Worm (Caenorhabditis elegans): ENCODE measurements around the gene pigb-1.

The pigb-1 gene

ce11 chrII:5032669-5033068 is 39.8 kb upstream of the pigb-1 start (continued):
- peak; percentile 70 for TF ChIP-seq nhr-19 (GFP tag; conservative IDR thresholded peaks at IDR 0.05)
- peak in 2 of 3 experiments; percentile 33 to 45 for TF ChIP-seq dpl-1 (GFP tag; optimal IDR thresholded peaks at IDR 0.05)
- TF ChIP-seq C04F5.9 (tag; optimal IDR thresholded peaks at IDR 0.05) = no peak
- peak; percentile 45 for TF ChIP-seq nhr-85 (tag)
- TF ChIP-seq irx-1 (tag; optimal IDR thresholded peaks at IDR 0.05) = peak; percentile 24
- TF ChIP-seq lin-35 (GFP tag; optimal IDR thresholded peaks at IDR 0.05) = peak; percentile 49 to 71
- TF ChIP-seq ztf-4 (tag; optimal IDR thresholded peaks at IDR 0.05) = peak; percentile 48
- TF ChIP-seq ama-1 (optimal IDR thresholded peaks at IDR 0.05) = no peak
- TF ChIP-seq efl-1 (optimal IDR thresholded peaks at IDR 0.05) = peak; percentile 54 to 59
- peak; percentile 51 to 95 for TF ChIP-seq efl-1 (GFP tag; optimal IDR thresholded peaks at IDR 0.05 in 1 of 2)
- TF ChIP-seq elt-2 (tag; optimal IDR thresholded peaks at IDR 0.05) = peak; percentile 60
- peak; percentile 40 for TF ChIP-seq lin-14 (GFP tag; optimal IDR thresholded peaks at IDR 0.05)
- TF ChIP-seq unc-62 (GFP tag; optimal IDR thresholded peaks at IDR 0.05) = no peak
- TF ChIP-seq C34B4.2 (tag; optimal IDR thresholded peaks at IDR 0.05) = no peak
- peak; percentile 55 for TF ChIP-seq fos-1 (tag; optimal IDR thresholded peaks at IDR 0.05)
- TF ChIP-seq xbp-1 (tag; optimal IDR thresholded peaks at IDR 0.05) = peak; percentile 55
- peak in 1 of 3 experiments; percentile 56 for TF ChIP-seq ceh-82 (tag; optimal IDR thresholded peaks at IDR 0.05)
- TF ChIP-seq zag-1 (tag; optimal IDR thresholded peaks at IDR 0.05) = no peak
- peak; percentile 13 for TF ChIP-seq unc-86 (tag; optimal IDR thresholded peaks at IDR 0.05)
- TF ChIP-seq hlh-4 (tag; optimal IDR thresholded peaks at IDR 0.05) = no peak
- peak; percentile 80 for TF ChIP-seq snu-23 (GFP tag; optimal IDR thresholded peaks at IDR 0.05)
- no peak for TF ChIP-seq nhr-11 (tag; optimal IDR thresholded peaks at IDR 0.05)
- peak in 2 of 6 experiments; percentile 19 to 65 for TF ChIP-seq elt-3 (tag; optimal IDR thresholded peaks at IDR 0.05)
- peak; percentile 23 for TF ChIP-seq lin-13 (GFP tag; optimal IDR thresholded peaks at IDR 0.05)
- TF ChIP-seq efl-3 (GFP tag; optimal IDR thresholded peaks at IDR 0.05) = no peak
- TF ChIP-seq mep-1 (tag; optimal IDR thresholded peaks at IDR 0.05) = no peak
- TF ChIP-seq isw-1 (GFP tag; IDR thresholded peaks at IDR 0.05) = peak; percentile 26; the same call in 1 of the 2 replicates
- peak; percentile 50 to 73 for TF ChIP-seq lsy-2 (tag; optimal IDR thresholded peaks at IDR 0.05)

DNA sequence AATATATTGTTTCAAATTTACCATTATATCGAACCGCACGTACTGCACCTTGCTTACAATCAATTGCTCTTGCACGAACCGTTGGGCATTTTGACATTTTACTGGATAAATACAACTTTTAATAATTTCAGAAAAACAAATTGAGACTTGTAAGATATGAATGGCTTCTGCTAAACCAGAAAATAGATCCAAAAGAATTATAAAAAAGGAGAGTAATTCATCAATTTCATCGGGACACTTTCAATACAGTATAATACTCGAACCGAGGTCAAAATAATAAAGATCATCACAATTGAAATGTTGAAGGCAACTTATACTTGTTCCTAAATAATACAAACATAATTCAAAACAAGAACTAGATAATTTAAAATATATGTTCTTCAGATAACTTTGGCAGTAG is 38.7 kb upstream of the pigb-1 start, which contains the start of gene wdr-83:
Gene wdr-83, minus strand, starts transcription at position 101 of the 400 bp plus-strand sequence.
- TF ChIP-seq unc-86 (tag; optimal IDR thresholded peaks at IDR 0.05) (no peak), irx-1 (tag; optimal IDR thresholded peaks at IDR 0.05) (no peak), pax-3 (tag; optimal IDR thresholded peaks at IDR 0.05) (no peak), jun-1 (tag; optimal IDR thresholded peaks at IDR 0.05) (no peak), F16B12.6 (tag; optimal IDR thresholded peaks at IDR 0.05) (no peak), nhr-76 (tag; optimal IDR thresholded peaks at IDR 0.05) (no peak), snu-23 (GFP tag; optimal IDR thresholded peaks at IDR 0.05) (no peak), snpc-4 (tag; optimal IDR thresholded peaks at IDR 0.05) (no peak), vab-15 (tag; optimal IDR thresholded peaks at IDR 0.05) (no peak), ceh-82 (tag; optimal IDR thresholded peaks at IDR 0.05) (no peak), nhr-90 (tag; optimal IDR thresholded peaks at IDR 0.05; ENCODE audit: poor library complexity) (no peak), C04F5.9 (tag; optimal IDR thresholded peaks at IDR 0.05) (no peak), ceh-90 (tag; optimal IDR thresholded peaks at IDR 0.05) (no peak), isw-1 (GFP tag; IDR thresholded peaks at IDR 0.05) (no peak), blmp-1 (tag; optimal IDR thresholded peaks at IDR 0.05) (no peak), swsn-7 (tag; optimal IDR thresholded peaks at IDR 0.05) (no peak)

DNA sequence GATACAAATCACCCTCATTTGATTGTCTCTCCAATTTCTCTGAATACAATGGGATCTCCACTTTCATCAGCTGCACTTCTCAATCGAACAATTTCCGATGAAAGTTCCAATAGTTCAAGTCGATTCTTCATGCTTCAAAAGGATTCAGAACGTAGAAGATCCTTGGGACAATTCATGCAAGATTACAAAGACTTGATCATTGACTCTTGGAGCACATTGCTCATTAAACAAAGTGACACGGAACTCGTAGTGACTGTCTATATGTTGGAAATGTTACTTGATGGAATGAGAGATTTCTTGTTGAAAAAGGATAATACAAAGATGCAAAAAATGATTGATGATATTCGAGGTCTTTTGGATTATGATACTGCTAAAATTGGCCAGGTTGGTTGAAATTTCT is 35.1 kb upstream of the pigb-1 start:
- TF ChIP-seq pqm-1 (tag; optimal IDR thresholded peaks at IDR 0.05) (no peak), vab-15 (tag; optimal IDR thresholded peaks at IDR 0.05) (no peak), aha-1 (tag; optimal IDR thresholded peaks at IDR 0.05) (no peak), alr-1 (tag; optimal IDR thresholded peaks at IDR 0.05; ENCODE audit: borderline replicate concordance) (no peak), swsn-7 (tag; optimal IDR thresholded peaks at IDR 0.05) (no peak), lsy-2 (tag; optimal IDR thresholded peaks at IDR 0.05) (no peak), unc-86 (tag; optimal IDR thresholded peaks at IDR 0.05) (no peak), fkh-4 (tag; optimal IDR thresholded peaks at IDR 0.05; ENCODE audit: borderline replicate concordance) (no peak), nhr-237 (tag; optimal IDR thresholded peaks at IDR 0.05) (no peak), aly-2 (tag; optimal IDR thresholded peaks at IDR 0.05) (no peak), lin-39 (tag; optimal IDR thresholded peaks at IDR 0.05) (no peak), lir-3 (tag; optimal IDR thresholded peaks at IDR 0.05; ENCODE audit: poor library complexity) (no peak), efl-1 (optimal IDR thresholded peaks at IDR 0.05) (no peak), efl-1 (GFP tag; optimal IDR thresholded peaks at IDR 0.05 in 1 of 2) (no peak), unc-62 (GFP tag; optimal IDR thresholded peaks at IDR 0.05) (no peak), dpl-1 (GFP tag; optimal IDR thresholded peaks at IDR 0.05) (no peak), rnt-1 (tag; optimal IDR thresholded peaks at IDR 0.05) (no peak), C34B4.2 (tag; optimal IDR thresholded peaks at IDR 0.05) (no peak)

Measured in whole organism, L1 larva.